Worm (Caenorhabditis elegans) whole organism, L2 larva: Measurements from ENCODE around the gene gcc-2.

Experiments used
- F13H6.1 ChIP-seq: sonication (generic microtip); optimal IDR thresholded peaks from 2 replicates; lab custom pipeline; 2016; ENCODE audit warnings: missing genetic modification characterization, missing compliant biosample characterization
- aly-2 ChIP-seq: fragments of 150-350 bp; optimal IDR thresholded peaks from 2 replicates; lab custom pipeline; 2014; ENCODE audit warnings: missing biosample characterization, missing genetic modification characterization
- lin-39 ChIP-seq: fragments of 150-350 bp; optimal IDR thresholded peaks from 2 replicates; lab custom pipeline; 2014; ENCODE audit warnings: missing biosample characterization, missing genetic modification reagents, missing genetic modification characterization
- mab-5 ChIP-seq: fragments of 150-350 bp; optimal IDR thresholded peaks from 2 replicates; lab custom pipeline; 2014; ENCODE audit warnings: missing biosample characterization, missing genetic modification characterization
- mdl-1 ChIP-seq, 2 experiments: fragments of 150-350 bp in 1 of 2; sonication (generic microtip) in 1 of 2; optimal IDR thresholded peaks; 2 replicates each; lab custom pipeline; 2017; ENCODE audit warnings: missing biosample characterization in 2 of 2, missing genetic modification characterization in 2 of 2
- nhr-237 ChIP-seq: fragments of 150-350 bp; optimal IDR thresholded peaks from 2 replicates; lab custom pipeline; 2014; ENCODE audit warnings: missing biosample characterization, missing genetic modification characterization
- unc-55 ChIP-seq: fragments of 150-350 bp; sonication (generic microtip); optimal IDR thresholded peaks from 3 replicates; lab custom pipeline; 2014; ENCODE audit warnings: missing biosample characterization, missing genetic modification reagents, missing genetic modification characterization
- ztf-11 ChIP-seq: sonication (generic microtip); optimal IDR thresholded peaks from 2 replicates; lab custom pipeline; 2017; ENCODE audit warnings: missing biosample characterization, missing genetic modification characterization

- TF ChIP-seq lin-39 (tag; lab: Kevin White, UChicago) (no peak), nhr-237 (tag; lab: Kevin White, UChicago) (no peak), mab-5 (tag; lab: Kevin White, UChicago) (no peak), F13H6.1 (no peak), ztf-11 (tag; lab: Kevin White, UChicago) (no peak), mdl-1 (tag; optimal IDR thresholded peaks at IDR 0.05; lab: Kevin White, UChicago) (no peak), unc-55 (no peak), aly-2 (no peak)
These were observed 43.2 kb upstream of the gcc-2 start, which contains the start of gene riok-3 for ce11 chrIII:9804997-9805610.
